Worm (Caenorhabditis elegans) whole organism, L3 larva: ENCODE measurements around the gene F53H1.3.

ENCODE experiments used
- ceh-82 ChIP-seq: fragments of 150-350 bp; optimal IDR thresholded peaks from 2 replicates; lab custom pipeline; 2014; ENCODE audit warnings: missing biosample characterization, missing genetic modification characterization
- eor-1 ChIP-seq, 2 experiments: fragments of 150-350 bp; optimal IDR thresholded peaks; 2 replicates each; lab custom pipeline; 2014 to 2018; ENCODE audit warnings: missing biosample characterization in 2 of 2, missing genetic modification characterization in 2 of 2
- nhr-25 ChIP-seq: sonication (generic microtip); optimal IDR thresholded peaks from 2 replicates; lab custom pipeline; 2017; ENCODE audit warnings: missing biosample characterization, missing genetic modification characterization
- nhr-76 ChIP-seq: fragments of 150-350 bp; sonication (generic microtip); optimal IDR thresholded peaks from 5 replicates; lab custom pipeline; 2014; ENCODE audit warnings: missing biosample characterization, missing genetic modification characterization
- nhr-77 ChIP-seq: fragments of 150-350 bp; optimal IDR thresholded peaks from 2 replicates; lab custom pipeline; 2014; ENCODE audit warnings: missing biosample characterization, missing genetic modification characterization
- pqm-1 ChIP-seq: fragments of 150-350 bp; optimal IDR thresholded peaks from 2 replicates; lab custom pipeline; 2017; ENCODE audit warnings: missing biosample characterization, missing genetic modification characterization, inconsistent platforms
- unc-62 ChIP-seq: fragments of 150-350 bp; sonication (generic microtip); optimal IDR thresholded peaks from 4 replicates; lab custom pipeline; 2014; ENCODE audit warnings: missing biosample characterization, missing genetic modification reagents, missing genetic modification characterization

DNA sequence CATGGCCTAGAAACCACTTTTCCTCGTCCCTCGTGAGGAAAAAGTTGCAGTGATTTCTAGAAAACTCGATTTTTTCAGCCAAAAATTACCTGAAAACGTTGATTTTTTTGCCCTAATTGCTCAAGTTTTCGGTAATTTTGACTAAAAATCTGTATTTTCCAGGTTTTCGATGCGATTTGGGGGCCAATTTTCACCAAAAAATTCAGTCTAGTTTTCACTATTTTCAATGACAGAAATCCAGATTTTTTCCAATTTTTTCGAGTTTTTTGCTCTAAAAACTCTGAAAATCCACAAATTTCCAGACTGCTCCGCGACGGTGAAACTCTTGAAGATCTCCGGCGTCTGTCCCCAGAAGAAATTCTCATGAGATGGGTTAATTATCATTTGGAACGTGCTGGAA, 39.6 kb upstream of the F53H1.3 start, which contains the start of gene plst-1:
- TF ChIP-seq eor-1 (tag; optimal IDR thresholded peaks at IDR 0.05; lab: Kevin White, UChicago) (no peak), pqm-1 (tag; lab: Kevin White, UChicago) (no peak), nhr-76 (tag; lab: Kevin White, UChicago) (no peak), nhr-77 (tag; lab: Kevin White, UChicago) (no peak), unc-62 (GFP tag; lab: Kevin White, UChicago) (no peak), nhr-25 (tag; lab: Kevin White, UChicago) (no peak), ceh-82 (tag; lab: Kevin White, UChicago) (no peak)
